Worm (Caenorhabditis elegans) whole organism, L3 larva: ENCODE results near the gene F55G11.4.

ENCODE experiments used
- R02D3.7 ChIP-seq: fragments of 150-350 bp; optimal IDR thresholded peaks from 2 replicates; lab custom pipeline; 2014; ENCODE audit warnings: missing biosample characterization, missing genetic modification characterization
- ceh-16 ChIP-seq: sonication (generic microtip); optimal IDR thresholded peaks from 2 replicates; lab custom pipeline; 2017; ENCODE audit warnings: missing biosample characterization, missing genetic modification characterization
- ceh-28 ChIP-seq: fragments of 150-350 bp; optimal IDR thresholded peaks from 2 replicates; lab custom pipeline; 2014; ENCODE audit warnings: missing biosample characterization, missing genetic modification reagents, missing genetic modification characterization
- daf-12 ChIP-seq: fragments of 150-350 bp; optimal IDR thresholded peaks from 2 replicates; lab custom pipeline; 2014; ENCODE audit warnings: missing biosample characterization, missing genetic modification reagents, missing genetic modification characterization
- egl-27 ChIP-seq: sonication (generic microtip); optimal IDR thresholded peaks from 4 replicates; lab custom pipeline; 2017; ENCODE audit warnings: missing biosample characterization, missing genetic modification reagents, missing genetic modification characterization
- egl-5 ChIP-seq: fragments of 150-350 bp; optimal IDR thresholded peaks from 2 replicates; lab custom pipeline; 2017; ENCODE audit warnings: missing biosample characterization, missing genetic modification reagents, missing genetic modification characterization, inconsistent platforms
- elt-2 ChIP-seq: sonication (generic microtip); optimal IDR thresholded peaks from 2 replicates; lab custom pipeline; 2016; ENCODE audit warnings: missing genetic modification reagents, mild to moderate bottlenecking, missing genetic modification characterization, missing compliant biosample characterization
- fkh-10 ChIP-seq: sonication (generic microtip); optimal IDR thresholded peaks from 2 replicates; lab custom pipeline; 2017; ENCODE audit warnings: missing biosample characterization, missing genetic modification reagents, missing genetic modification characterization
- fkh-2 ChIP-seq: fragments of 150-350 bp; optimal IDR thresholded peaks from 2 replicates; lab custom pipeline; 2014; ENCODE audit warnings: missing biosample characterization, missing genetic modification reagents, missing genetic modification characterization
- hmg-11 ChIP-seq: sonication (generic microtip); optimal IDR thresholded peaks from 2 replicates; lab custom pipeline; 2016; ENCODE audit warnings: missing genetic modification characterization, missing compliant biosample characterization
- jun-1 ChIP-seq: fragments of 150-350 bp; optimal IDR thresholded peaks from 2 replicates; lab custom pipeline; 2014; ENCODE audit warnings: missing biosample characterization, missing genetic modification reagents, missing genetic modification characterization
- lin-15B ChIP-seq: fragments of 150-350 bp; optimal IDR thresholded peaks from 2 replicates; lab custom pipeline; 2014; ENCODE audit warnings: missing biosample characterization, missing genetic modification characterization
- mdl-1 ChIP-seq: fragments of 150-350 bp; optimal IDR thresholded peaks from 2 replicates; lab custom pipeline; 2014; ENCODE audit warnings: missing biosample characterization, missing genetic modification characterization
- nfya-1 ChIP-seq: sonication (generic microtip); optimal IDR thresholded peaks from 2 replicates; lab custom pipeline; 2017; ENCODE audit warnings: missing genetic modification characterization, mild to moderate bottlenecking, missing compliant biosample characterization, antibody characterized with exemption, moderate library complexity; ENCODE audit not compliant: insufficient read depth
- nhr-11 ChIP-seq: fragments of 150-350 bp; optimal IDR thresholded peaks from 2 replicates; lab custom pipeline; 2014; ENCODE audit warnings: missing biosample characterization, missing genetic modification characterization
- nhr-12 ChIP-seq: fragments of 150-350 bp; optimal IDR thresholded peaks from 2 replicates; lab custom pipeline; 2014; ENCODE audit warnings: missing biosample characterization, missing genetic modification characterization
- nhr-23 ChIP-seq: fragments of 150-350 bp; optimal IDR thresholded peaks from 2 replicates; lab custom pipeline; 2014; ENCODE audit warnings: missing biosample characterization, missing genetic modification reagents, missing genetic modification characterization
- nhr-25 ChIP-seq: sonication (generic microtip); optimal IDR thresholded peaks from 2 replicates; lab custom pipeline; 2017; ENCODE audit warnings: missing biosample characterization, missing genetic modification characterization
- nhr-28 ChIP-seq: fragments of 150-350 bp; optimal IDR thresholded peaks from 2 replicates; lab custom pipeline; 2014; ENCODE audit warnings: missing biosample characterization, missing genetic modification characterization
- nhr-67 ChIP-seq: fragments of 150-350 bp; optimal IDR thresholded peaks from 2 replicates; lab custom pipeline; 2014; ENCODE audit warnings: missing biosample characterization, missing genetic modification characterization
- nhr-77 ChIP-seq: fragments of 150-350 bp; optimal IDR thresholded peaks from 2 replicates; lab custom pipeline; 2014; ENCODE audit warnings: missing biosample characterization, missing genetic modification characterization
- pha-4 ChIP-seq: fragments of 150-350 bp; optimal IDR thresholded peaks from 2 replicates; lab custom pipeline; 2014; ENCODE audit warnings: missing biosample characterization, missing genetic modification reagents, missing genetic modification characterization
- pqm-1 ChIP-seq: fragments of 150-350 bp; optimal IDR thresholded peaks from 2 replicates; lab custom pipeline; 2017; ENCODE audit warnings: missing biosample characterization, missing genetic modification characterization, inconsistent platforms
- skn-1 ChIP-seq: fragments of 150-350 bp; optimal IDR thresholded peaks from 2 replicates; lab custom pipeline; 2014; ENCODE audit warnings: missing biosample characterization, missing genetic modification characterization
- tbx-2 ChIP-seq: sonication (generic microtip); optimal IDR thresholded peaks from 2 replicates; lab custom pipeline; 2016; ENCODE audit warnings: mild to moderate bottlenecking, missing genetic modification characterization, missing compliant biosample characterization
- unc-39 ChIP-seq: sonication (generic microtip); optimal IDR thresholded peaks from 4 replicates; lab custom pipeline; 2017; ENCODE audit warnings: missing biosample characterization, missing genetic modification characterization
- unc-62 ChIP-seq: fragments of 150-350 bp; sonication (generic microtip); optimal IDR thresholded peaks from 4 replicates; lab custom pipeline; 2014; ENCODE audit warnings: missing biosample characterization, missing genetic modification reagents, missing genetic modification characterization
- ztf-4 ChIP-seq: fragments of 150-350 bp; optimal IDR thresholded peaks from 2 replicates; lab custom pipeline; 2014; ENCODE audit warnings: missing biosample characterization, missing genetic modification characterization

The F55G11.4 gene

ce11 chrIV:12973336-12973735 is at the start of gene F55G11.4:
Gene F55G11.4, plus strand, starts transcription at chrIV:12973624.
- TF ChIP-seq nhr-11 (tag; lab: Kevin White, UChicago) (no peak), tbx-2 (tag; lab: Kevin White, UChicago) (no peak), nfya-1 (tag; lab: Kevin White, UChicago) (no peak), nhr-12 (tag; lab: Kevin White, UChicago) (no peak), pqm-1 (tag; lab: Kevin White, UChicago) (peak; percentile 35), jun-1 (tag; lab: Kevin White, UChicago) (no peak), elt-2 (peak; percentile 67), lin-15B (tag; lab: Kevin White, UChicago) (no peak), nhr-67 (tag; lab: Kevin White, UChicago) (no peak)

ce11 chrIV:12924332-12924731 is 49.1 kb upstream of the F55G11.4 start, which contains the start of gene srlf-4:
Gene srlf-4, minus strand, starts transcription at chrIV:12924432.
- TF ChIP-seq nhr-28 (tag; lab: Kevin White, UChicago): no peak
- no peak for TF ChIP-seq unc-62
- no peak for TF ChIP-seq jun-1 (tag; lab: Kevin White, UChicago)
- no peak for TF ChIP-seq mdl-1 (tag; lab: Kevin White, UChicago)
- no peak for TF ChIP-seq pha-4 (tag; lab: Kevin White, UChicago)
- TF ChIP-seq nfya-1 (tag; lab: Kevin White, UChicago): no peak
- no peak for TF ChIP-seq fkh-10 (GFP tag; lab: Kevin White, UChicago)
- no peak for TF ChIP-seq ceh-16 (tag; lab: Kevin White, UChicago)
- TF ChIP-seq R02D3.7 (tag; lab: Kevin White, UChicago): no peak
- no peak for TF ChIP-seq lin-15B (tag; lab: Kevin White, UChicago)
- no peak for TF ChIP-seq nhr-12 (tag; lab: Kevin White, UChicago)
- TF ChIP-seq ceh-28: no peak
- no peak for TF ChIP-seq ztf-4
- TF ChIP-seq nhr-67 (tag; lab: Kevin White, UChicago): no peak

- TF ChIP-seq fkh-2: no peak
- no peak for TF ChIP-seq elt-2
Observed at ce11 chrIV:12926639-12927038, 46.8 kb upstream of the F55G11.4 start, which contains the start of gene srlf-5. Gene srlf-5, minus strand, starts transcription at chrIV:12926739.

ce11 chrIV:12936221-12936776 is 37.1 kb upstream of the F55G11.4 start, which contains the start of the genes cld-1 and dod-21:
Gene cld-1, minus strand, starts transcription at chrIV:12936271.
Gene dod-21, plus strand, starts transcription at chrIV:12936738.
- TF ChIP-seq pqm-1 (tag; lab: Kevin White, UChicago) (peak; percentile 49), nfya-1 (tag; lab: Kevin White, UChicago) (peak; percentile 8), egl-5 (no peak), elt-2 (peak; percentile 98)

DNA sequence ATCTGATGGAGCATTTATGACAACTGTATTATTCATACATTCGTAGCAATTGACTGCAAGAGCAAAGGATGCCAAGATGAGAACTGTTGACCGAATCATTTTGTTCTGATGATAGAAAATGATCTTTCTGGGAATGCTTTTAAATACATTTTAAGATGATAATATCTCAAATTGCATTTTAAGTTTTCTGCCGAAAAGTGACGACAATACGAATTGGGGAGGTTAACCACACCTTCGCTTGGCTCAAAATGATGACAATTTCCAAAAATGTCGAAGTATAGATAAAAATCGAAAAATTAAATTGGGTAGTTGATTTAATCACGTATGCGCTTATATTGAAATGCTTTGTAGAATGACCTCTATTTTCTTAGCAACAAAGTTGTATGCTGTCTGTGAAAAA is 32.2 kb upstream of the F55G11.4 start, which contains the start of gene dod-24:
TSS of gene dod-24 (minus strand) at position 101 of the 400 bp plus-strand sequence.
- TF ChIP-seq nhr-77 (tag; lab: Kevin White, UChicago) (no peak), hmg-11 (tag; lab: Kevin White, UChicago) (no peak), egl-27 (tag; lab: Kevin White, UChicago) (no peak), elt-2 (peak; percentile 5), fkh-2 (no peak)
- TF ChIP-seq, all 47 proteins: peak for 1

DNA sequence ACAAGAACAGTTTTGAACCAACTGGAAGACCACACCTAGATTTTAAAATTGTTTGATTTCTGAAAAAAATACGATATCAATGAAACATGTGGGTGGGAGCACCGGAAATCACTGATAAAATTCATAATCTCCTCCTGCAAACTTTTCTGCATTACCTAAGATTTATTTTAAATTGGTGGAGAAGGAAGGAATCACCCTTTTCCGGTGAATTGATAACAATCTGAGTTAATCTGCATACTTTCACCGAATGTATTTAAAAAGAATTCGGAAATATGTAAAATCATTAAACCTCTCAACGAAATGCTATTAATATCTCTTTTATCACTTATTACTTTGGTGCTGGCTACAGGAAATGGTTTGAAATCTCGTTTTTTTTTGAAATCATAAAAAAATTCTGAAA is 30.8 kb upstream of the F55G11.4 start, which contains the start of gene dct-19:
TSS of gene dct-19 (plus strand) at position 301 of the 400 bp plus-strand sequence.
- TF ChIP-seq nhr-25 (tag; lab: Kevin White, UChicago) (no peak), nhr-23 (no peak), elt-2 (no peak), nfya-1 (tag; lab: Kevin White, UChicago) (no peak), lin-15B (tag; lab: Kevin White, UChicago) (no peak), unc-39 (no peak), daf-12 (tag; lab: Kevin White, UChicago) (no peak), hmg-11 (tag; lab: Kevin White, UChicago) (no peak), R02D3.7 (tag; lab: Kevin White, UChicago) (no peak), nhr-67 (tag; lab: Kevin White, UChicago) (no peak)

ce11 chrIV:12946488-12946887 is 26.9 kb upstream of the F55G11.4 start, which contains the start of gene F55G11.1:
Gene F55G11.1, minus strand, starts transcription at chrIV:12946588.
- no peak for TF ChIP-seq R02D3.7 (tag; lab: Kevin White, UChicago)
- no peak for TF ChIP-seq nfya-1 (tag; lab: Kevin White, UChicago)
- no peak for TF ChIP-seq elt-2
- no peak for TF ChIP-seq skn-1 (tag; lab: Kevin White, UChicago)
